Fruit fly (Drosophila melanogaster) whole organism, embryonic: ENCODE results near the gene CG5068.

Experiments
- Abd-B ChIP-seq: fragments of 200-800 bp; sonication (Bioruptor generic); optimal IDR thresholded peaks from 2 replicates; lab custom pipeline; 2018; ENCODE audit warnings: missing biosample characterization, mild to moderate bottlenecking, missing genetic modification characterization, moderate library complexity
- CG10147 ChIP-seq: fragments of 200-800 bp; sonication (Bioruptor generic); optimal IDR thresholded peaks from 2 replicates; lab custom pipeline; 2019; ENCODE audit warnings: missing biosample characterization, mild to moderate bottlenecking, missing genetic modification characterization, moderate library complexity
- CG10209 ChIP-seq: fragments of 200-800 bp; sonication (Bioruptor generic); optimal IDR thresholded peaks from 3 replicates; lab custom pipeline; 2017; ENCODE audit warnings: missing biosample characterization, mild to moderate bottlenecking, missing genetic modification characterization, missing genetic modification reagents
- CG11093 ChIP-seq: fragments of 200-800 bp; sonication (Bioruptor generic); IDR thresholded peaks from 3 replicates; pipeline ENCODE4 v1.3.6; 2022; ENCODE audit warnings: missing biosample characterization, missing genetic modification characterization
- CG12659 ChIP-seq: fragments of 200-800 bp; sonication (Bioruptor generic); optimal IDR thresholded peaks from 3 replicates; lab custom pipeline; 2017; ENCODE audit warnings: mild to moderate bottlenecking, missing biosample characterization, missing genetic modification reagents, missing genetic modification characterization
- CG12769 ChIP-seq: fragments of 200-800 bp; sonication (Bioruptor generic); optimal IDR thresholded peaks from 2 replicates; lab custom pipeline; 2019; ENCODE audit warnings: missing biosample characterization, mild to moderate bottlenecking, missing genetic modification characterization, moderate library complexity
- CG13894 ChIP-seq: fragments of 200-800 bp; sonication (Bioruptor generic); optimal IDR thresholded peaks from 3 replicates; lab custom pipeline; 2018; ENCODE audit warnings: missing biosample characterization, mild to moderate bottlenecking, missing genetic modification characterization, moderate library complexity
- CG17829 ChIP-seq: fragments of 200-800 bp; optimal IDR thresholded peaks from 2 replicates; lab custom pipeline; 2019; ENCODE audit warnings: missing biosample characterization, mild to moderate bottlenecking, missing genetic modification characterization, moderate library complexity
- CG18764 ChIP-seq: fragments of 200-800 bp; sonication (Bioruptor generic); optimal IDR thresholded peaks from 3 replicates; lab custom pipeline; 2016; ENCODE audit warnings: missing biosample characterization, missing genetic modification characterization
- CG2120 ChIP-seq: fragments of 200-800 bp; sonication (Bioruptor generic); optimal IDR thresholded peaks from 3 replicates; lab custom pipeline; 2016; ENCODE audit warnings: missing biosample characterization, missing genetic modification characterization
- CG2129 ChIP-seq: fragments of 200-800 bp; sonication (Bioruptor generic); IDR thresholded peaks from 2 replicates; pipeline ENCODE4 v1.3.6; 2022; ENCODE audit warnings: missing biosample characterization, missing genetic modification characterization; ENCODE audit not compliant: partially characterized antibody
- CG31224 ChIP-seq: fragments of 200-800 bp; sonication (Bioruptor generic); IDR thresholded peaks from 2 replicates; pipeline ENCODE4 v1.3.6; 2022; ENCODE audit warnings: missing biosample characterization, missing genetic modification characterization
- CG31441 ChIP-seq: fragments of 200-800 bp; sonication (Bioruptor generic); IDR thresholded peaks from 2 replicates; pipeline ENCODE4 v1.3.6; 2022; ENCODE audit warnings: missing biosample characterization, missing genetic modification characterization
- CG34224 ChIP-seq: fragments of 200-800 bp; sonication (Bioruptor generic); IDR thresholded peaks from 3 replicates; pipeline ENCODE4 v1.3.6; 2022; ENCODE audit warnings: missing biosample characterization, missing genetic modification characterization; ENCODE audit not compliant: partially characterized antibody
- CG3995 ChIP-seq: fragments of 200-800 bp; sonication (Bioruptor generic); optimal IDR thresholded peaks from 3 replicates; lab custom pipeline; 2016; ENCODE audit warnings: missing biosample characterization, missing genetic modification characterization
- CG4424 ChIP-seq: fragments of 200-800 bp; sonication (Bioruptor generic); optimal IDR thresholded peaks from 3 replicates; lab custom pipeline; 2016; ENCODE audit warnings: missing biosample characterization, missing genetic modification characterization
- CG7271 ChIP-seq: fragments of 200-800 bp; sonication (Bioruptor generic); optimal IDR thresholded peaks from 2 replicates; lab custom pipeline; 2018; ENCODE audit warnings: missing biosample characterization, mild to moderate bottlenecking, missing genetic modification characterization, moderate library complexity
- CG7357 ChIP-seq: fragments of 200-800 bp; sonication (Bioruptor generic); IDR thresholded peaks from 3 replicates; pipeline ENCODE4 v1.3.6; 2022; ENCODE audit warnings: missing biosample characterization, missing genetic modification characterization
- CG8281 ChIP-seq: fragments of 200-800 bp; sonication (Bioruptor generic); optimal IDR thresholded peaks from 2 replicates; lab custom pipeline; 2018; ENCODE audit warnings: missing biosample characterization, mild to moderate bottlenecking, missing genetic modification characterization, moderate library complexity
- CG8944 ChIP-seq: fragments of 200-800 bp; sonication (Bioruptor generic); optimal IDR thresholded peaks from 3 replicates; lab custom pipeline; 2016; ENCODE audit warnings: missing biosample characterization, missing genetic modification characterization
- CG9437 ChIP-seq: fragments of 200-800 bp; sonication (Bioruptor generic); optimal IDR thresholded peaks from 2 replicates; lab custom pipeline; 2018; ENCODE audit warnings: missing biosample characterization, mild to moderate bottlenecking, missing genetic modification characterization
- CG9817 ChIP-seq: fragments of 200-800 bp; sonication (Bioruptor generic); optimal IDR thresholded peaks from 2 replicates; lab custom pipeline; 2018; ENCODE audit warnings: missing biosample characterization, mild to moderate bottlenecking, missing genetic modification characterization, moderate library complexity
- E2f1 ChIP-seq: fragments of 200-800 bp; sonication (Bioruptor generic); IDR thresholded peaks from 2 replicates; pipeline ENCODE4 v1.3.6; 2022; ENCODE audit warnings: missing biosample characterization, missing genetic modification characterization
- Ets97D ChIP-seq: fragments of 200-800 bp; sonication (Bioruptor generic); optimal IDR thresholded peaks from 3 replicates; lab custom pipeline; 2016; ENCODE audit warnings: missing biosample characterization, missing genetic modification characterization
- Hr39 ChIP-seq: fragments of >200 bp; optimal IDR thresholded peaks from 2 replicates; lab custom pipeline; 2017
- Hsf ChIP-seq: fragments of 200-800 bp; sonication (Bioruptor generic); optimal IDR thresholded peaks from 3 replicates; lab custom pipeline; 2016; ENCODE audit warnings: missing biosample characterization, missing genetic modification characterization
- Kr ChIP-seq: fragments of 200-800 bp; sonication (Bioruptor generic); optimal IDR thresholded peaks from 2 replicates; lab custom pipeline; 2017; ENCODE audit warnings: missing biosample characterization, mild to moderate bottlenecking, missing genetic modification characterization
- Spps ChIP-seq: fragments of 200-800 bp; sonication (Bioruptor generic); optimal IDR thresholded peaks from 2 replicates; lab custom pipeline; 2018; ENCODE audit warnings: missing biosample characterization, mild to moderate bottlenecking, missing genetic modification characterization
- Tbp ChIP-seq: fragments of >200 bp; optimal IDR thresholded peaks from 2 replicates; lab custom pipeline; 2018; ENCODE audit warnings: missing biosample characterization, missing genetic modification characterization
- abd-A ChIP-seq: fragments of 200-800 bp; sonication (Bioruptor generic); optimal IDR thresholded peaks from 3 replicates; lab custom pipeline; 2019; ENCODE audit warnings: missing biosample characterization, mild to moderate bottlenecking, missing genetic modification characterization, moderate library complexity
- cas ChIP-seq: fragments of 200-800 bp; sonication (Bioruptor generic); IDR thresholded peaks from 2 replicates; pipeline ENCODE4 v1.3.6; 2022; ENCODE audit warnings: missing biosample characterization, missing genetic modification characterization
- chm ChIP-seq: fragments of 200-800 bp; sonication (Bioruptor generic); IDR thresholded peaks from 2 replicates; pipeline ENCODE4 v1.3.6; 2022; ENCODE audit warnings: missing biosample characterization, missing genetic modification characterization
- chn ChIP-seq: fragments of 200-800 bp; sonication (Bioruptor generic); optimal IDR thresholded peaks from 2 replicates; lab custom pipeline; 2016; ENCODE audit warnings: missing biosample characterization, missing genetic modification characterization
- dpn ChIP-seq, 2 experiments: fragments of 200-800 bp; sonication (Bioruptor generic); optimal IDR thresholded peaks; 3 replicates each; lab custom pipeline; 2016; ENCODE audit warnings: missing biosample characterization in 2 of 2, missing genetic modification characterization in 2 of 2
- insv ChIP-seq, 2 experiments: fragments of 200-800 bp; sonication (Bioruptor generic); optimal IDR thresholded peaks; 3 replicates each; lab custom pipeline; 2016 to 2018; ENCODE audit warnings: missing biosample characterization in 2 of 2, missing genetic modification characterization in 2 of 2
- ken ChIP-seq: fragments of 200-800 bp; sonication (Bioruptor generic); IDR thresholded peaks from 3 replicates; pipeline ENCODE4 v1.3.6; 2022; ENCODE audit warnings: missing biosample characterization, missing genetic modification characterization
- kni ChIP-seq: fragments of 200-800 bp; sonication (Bioruptor generic); optimal IDR thresholded peaks from 3 replicates; lab custom pipeline; 2017; ENCODE audit warnings: mild to moderate bottlenecking, missing biosample characterization, missing genetic modification reagents, missing genetic modification characterization
- nerfin-2 ChIP-seq: fragments of 200-800 bp; sonication (Bioruptor generic); IDR thresholded peaks from 2 replicates; pipeline ENCODE4 v1.3.6; 2022; ENCODE audit warnings: missing biosample characterization, missing genetic modification characterization; ENCODE audit not compliant: partially characterized antibody
- nmo ChIP-seq: fragments of 200-800 bp; sonication (Bioruptor generic); optimal IDR thresholded peaks from 2 replicates; lab custom pipeline; 2018; ENCODE audit warnings: missing biosample characterization, mild to moderate bottlenecking, missing genetic modification characterization, moderate library complexity
- nom ChIP-seq: fragments of 200-800 bp; sonication (Bioruptor generic); optimal IDR thresholded peaks from 2 replicates; lab custom pipeline; 2017; ENCODE audit warnings: missing biosample characterization, missing genetic modification characterization, mild to moderate bottlenecking, moderate library complexity, missing genetic modification reagents
- otp ChIP-seq: fragments of 200-800 bp; sonication (Bioruptor generic); IDR thresholded peaks from 3 replicates; pipeline ENCODE4, ENCODE4 v1.3.6; 2022; ENCODE audit warnings: missing biosample characterization, missing genetic modification characterization
- phol ChIP-seq: fragments of 200-800 bp; sonication (Bioruptor generic); optimal IDR thresholded peaks from 3 replicates; lab custom pipeline; 2018; ENCODE audit warnings: missing biosample characterization, mild to moderate bottlenecking, missing genetic modification characterization, moderate library complexity
- pita ChIP-seq: fragments of 200-800 bp; sonication (Bioruptor generic); optimal IDR thresholded peaks from 2 replicates; lab custom pipeline; 2017; ENCODE audit warnings: missing biosample characterization, mild to moderate bottlenecking, missing genetic modification characterization
- rib ChIP-seq: fragments of 200-800 bp; sonication (Bioruptor generic); IDR thresholded peaks from 2 replicates; pipeline ENCODE4 v1.3.6; 2022; ENCODE audit warnings: missing biosample characterization, missing genetic modification characterization
- run ChIP-seq: fragments of 200-800 bp; sonication (Bioruptor generic); optimal IDR thresholded peaks from 3 replicates; lab custom pipeline; 2018; ENCODE audit warnings: missing biosample characterization, mild to moderate bottlenecking, missing genetic modification characterization
- sr ChIP-seq: fragments of 200-800 bp; sonication (Bioruptor generic); IDR thresholded peaks from 3 replicates; pipeline ENCODE4 v1.3.6; 2022; ENCODE audit warnings: missing biosample characterization, missing genetic modification characterization
- stwl ChIP-seq: fragments of 200-800 bp; sonication (Bioruptor generic); optimal IDR thresholded peaks from 3 replicates; lab custom pipeline; 2018; ENCODE audit warnings: missing biosample characterization, mild to moderate bottlenecking, missing genetic modification characterization, moderate library complexity
- zfh1 ChIP-seq: fragments of 200-800 bp; sonication (Bioruptor generic); IDR thresholded peaks from 3 replicates; pipeline ENCODE4 v1.3.6; 2022; ENCODE audit warnings: missing biosample characterization, missing genetic modification characterization
- zfh2 ChIP-seq: fragments of 200-800 bp; sonication (Bioruptor generic); optimal IDR thresholded peaks from 2 replicates; lab custom pipeline; 2016; ENCODE audit warnings: missing biosample characterization, missing genetic modification characterization

The CG5068 gene

dm6 chr3L:8953199-8953956 lies 33.1 kb upstream of the CG5068 start (continued):
- peak; percentile 64 for TF ChIP-seq Abd-B (GFP tag; lab: Kevin White, UChicago)
- TF ChIP-seq CG9817 (tag; lab: Kevin White, UChicago), result peak; percentile 55
- TF ChIP-seq Tbp, result no peak
- peak; percentile 26 for TF ChIP-seq CG9437
- peak; percentile 70 for TF ChIP-seq CG2120 (GFP tag; lab: Kevin White, UChicago)
- peak; percentile 71 for TF ChIP-seq CG17829 (tag; lab: Kevin White, UChicago)
- peak; percentile 38 for TF ChIP-seq CG13894 (tag; lab: Kevin White, UChicago)
- peak; percentile 33; the same call in 1 of the 3 replicates for TF ChIP-seq CG7357 (GFP tag; lab: Robert Waterston, UW)
- peak; percentile 5 for TF ChIP-seq CG12769
- TF ChIP-seq zfh2 (GFP tag; lab: Kevin White, UChicago), result peak; percentile 50
- no peak for TF ChIP-seq sr
- TF ChIP-seq Hr39 (lab: Kevin White, UChicago), result no peak
- no peak for TF ChIP-seq pita (GFP tag; lab: Kevin White, UChicago)
- TF ChIP-seq CG10147, result peak; percentile 62
- TF ChIP-seq stwl (tag; lab: Kevin White, UChicago), result peak; percentile 27
- TF ChIP-seq phol (tag; lab: Kevin White, UChicago), result peak; percentile 73
- TF ChIP-seq kni (GFP tag; lab: Kevin White, UChicago), result no peak
- TF ChIP-seq run (tag; lab: Kevin White, UChicago), result peak; percentile 42
- 0 out of 3 replicates have a peak, but pooled peaks have one; percentile 21 for TF ChIP-seq ken (GFP tag; lab: Robert Waterston, UW)
- TF ChIP-seq CG4424, result peak; percentile 36
- 0 out of 3 replicates have a peak, but pooled peaks have one; percentile 45 for TF ChIP-seq otp
- TF ChIP-seq CG3995 (GFP tag; lab: Kevin White, UChicago), result no peak
- no peak for TF ChIP-seq CG8944 (GFP tag; lab: Kevin White, UChicago)
- TF ChIP-seq Hsf (GFP tag; lab: Kevin White, UChicago), result peak; percentile 52
- TF ChIP-seq abd-A (tag; lab: Kevin White, UChicago), result peak; percentile 69
- TF ChIP-seq insv (GFP tag; optimal IDR thresholded peaks at IDR 0.05; lab: Kevin White, UChicago), result peak in 1 of 2 experiments; percentile 19
- TF ChIP-seq CG2129 (GFP tag; lab: Robert Waterston, UW), result no peak
- no peak for TF ChIP-seq cas
- TF ChIP-seq Ets97D (GFP tag; lab: Kevin White, UChicago), result no peak
- TF ChIP-seq chm (GFP tag; lab: Robert Waterston, UW), result peak; percentile 63
- no peak for TF ChIP-seq zfh1 (GFP tag; lab: Robert Waterston, UW)
- TF ChIP-seq E2f1 (GFP tag; lab: Robert Waterston, UW), result no peak
- peak; percentile 67 for TF ChIP-seq CG12659 (GFP tag; lab: Kevin White, UChicago)
- no peak for TF ChIP-seq rib (GFP tag; lab: Robert Waterston, UW)
- no peak for TF ChIP-seq Kr
- TF ChIP-seq CG34224, result no peak
- peak; percentile 34; the same call in 1 of the 2 replicates for TF ChIP-seq CG31224
- 0 out of 3 replicates have a peak, but pooled peaks have one; percentile 47 for TF ChIP-seq CG11093 (GFP tag; lab: Robert Waterston, UW)
- TF ChIP-seq nom (GFP tag; lab: Kevin White, UChicago), result peak; percentile 40
- peak; percentile 2 for TF ChIP-seq chn
- TF ChIP-seq CG8281 (tag; lab: Kevin White, UChicago), result peak; percentile 42
- TF ChIP-seq CG7271 (tag; lab: Kevin White, UChicago), result no peak
- TF ChIP-seq CG18764 (GFP tag; lab: Kevin White, UChicago), result peak; percentile 22
- TF ChIP-seq nmo (GFP tag; lab: Kevin White, UChicago), result peak; percentile 76
- TF ChIP-seq Spps, result peak; percentile 10
- TF ChIP-seq nerfin-2, result 0 out of 2 replicates have a peak, but pooled peaks have one; percentile 48
- peak; percentile 41 to 57 for TF ChIP-seq dpn (GFP tag; optimal IDR thresholded peaks at IDR 0.05; lab: Kevin White, UChicago)
- TF ChIP-seq CG10209 (GFP tag; lab: Kevin White, UChicago), result peak; percentile 62
- peak; percentile 84 for TF ChIP-seq CG31441
